Fruit fly (Drosophila melanogaster) whole organism, embryonic: ENCODE measurements around the gene tra.

Source experiments
- Asciz ChIP-seq: fragments of 200-800 bp; sonication (Bioruptor generic); optimal IDR thresholded peaks from 2 replicates; lab custom pipeline; 2017; ENCODE audit warnings: missing biosample characterization, mild to moderate bottlenecking, missing genetic modification characterization, missing genetic modification reagents
- C15 ChIP-seq: fragments of 200-800 bp; sonication (Bioruptor generic); IDR thresholded peaks from 3 replicates; pipeline ENCODE4 v1.3.6; 2022; ENCODE audit warnings: missing biosample characterization, missing genetic modification characterization
- CG11456 ChIP-seq: fragments of 200-800 bp; sonication (Bioruptor generic); IDR thresholded peaks from 3 replicates; pipeline ENCODE4 v1.3.6; 2022; ENCODE audit warnings: missing biosample characterization, missing genetic modification characterization
- CG11560 ChIP-seq: fragments of 200-800 bp; sonication (Bioruptor generic); IDR thresholded peaks from 3 replicates; pipeline ENCODE4 v1.3.6; 2022; ENCODE audit warnings: missing biosample characterization, missing genetic modification characterization
- CG12155 ChIP-seq: fragments of 200-800 bp; sonication (Bioruptor generic); optimal IDR thresholded peaks from 3 replicates; lab custom pipeline; 2016; ENCODE audit warnings: missing biosample characterization, missing genetic modification characterization
- CG13624 ChIP-seq: fragments of 200-800 bp; sonication (Bioruptor generic); optimal IDR thresholded peaks from 2 replicates; lab custom pipeline; 2016; ENCODE audit warnings: missing biosample characterization, missing genetic modification characterization
- CG17568 ChIP-seq: fragments of 200-800 bp; sonication (Bioruptor generic); optimal IDR thresholded peaks from 2 replicates; lab custom pipeline; 2018; ENCODE audit warnings: missing biosample characterization, mild to moderate bottlenecking, missing genetic modification characterization, moderate library complexity
- CG17829 ChIP-seq: fragments of 200-800 bp; optimal IDR thresholded peaks from 2 replicates; lab custom pipeline; 2019; ENCODE audit warnings: missing biosample characterization, mild to moderate bottlenecking, missing genetic modification characterization, moderate library complexity
- CG4404 ChIP-seq: fragments of 200-800 bp; sonication (Bioruptor generic); IDR thresholded peaks from 2 replicates; pipeline ENCODE4 v1.3.6; 2022; ENCODE audit warnings: missing biosample characterization, missing genetic modification characterization
- CG6689 ChIP-seq: fragments of 200-800 bp; sonication (Bioruptor generic); IDR thresholded peaks from 2 replicates; pipeline ENCODE4 v1.3.6; 2022; ENCODE audit warnings: missing biosample characterization, missing genetic modification characterization
- CG7963 ChIP-seq: fragments of 200-800 bp; sonication (Bioruptor generic); IDR thresholded peaks from 3 replicates; pipeline ENCODE4 v1.3.6; 2022; ENCODE audit warnings: missing biosample characterization, missing genetic modification characterization; ENCODE audit not compliant: partially characterized antibody
- CG9817 ChIP-seq: fragments of 200-800 bp; sonication (Bioruptor generic); optimal IDR thresholded peaks from 2 replicates; lab custom pipeline; 2018; ENCODE audit warnings: missing biosample characterization, mild to moderate bottlenecking, missing genetic modification characterization, moderate library complexity
- CG9932 ChIP-seq: fragments of 200-800 bp; sonication (Bioruptor generic); IDR thresholded peaks from 2 replicates; pipeline ENCODE4 v1.3.6; 2022; ENCODE audit warnings: missing biosample characterization, missing genetic modification characterization
- CkIIα-i1 ChIP-seq: fragments of 200-800 bp; sonication (Bioruptor generic); IDR thresholded peaks from 2 replicates; pipeline ENCODE4 v1.3.6; 2022; ENCODE audit warnings: missing biosample characterization, missing genetic modification characterization
- ERR ChIP-seq: fragments of 200-800 bp; sonication (Bioruptor generic); optimal IDR thresholded peaks from 2 replicates; lab custom pipeline; 2016; ENCODE audit warnings: missing biosample characterization, missing genetic modification characterization
- Eip74EF ChIP-seq, 2 experiments: fragments of 200-800 bp in 1 of 2; fragments of >200 bp in 1 of 2; sonication (Bioruptor generic) in 1 of 2; optimal IDR thresholded peaks; 2 replicates each; lab custom pipeline; 2017 to 2019; ENCODE audit warnings: missing biosample characterization in 2 of 2, missing genetic modification characterization in 2 of 2, mild to moderate bottlenecking in 1 of 2, moderate library complexity in 1 of 2
- Fer1 ChIP-seq: fragments of 200-800 bp; sonication (Bioruptor generic); optimal IDR thresholded peaks from 2 replicates; lab custom pipeline; 2017; ENCODE audit warnings: missing biosample characterization, mild to moderate bottlenecking, missing genetic modification characterization
- HLHmδ ChIP-seq: fragments of 200-800 bp; sonication (Bioruptor generic); optimal IDR thresholded peaks from 2 replicates; lab custom pipeline; 2018; ENCODE audit warnings: missing biosample characterization, mild to moderate bottlenecking, missing genetic modification characterization, moderate library complexity
- Hmr ChIP-seq: fragments of 200-800 bp; sonication (Bioruptor generic); optimal IDR thresholded peaks from 3 replicates; lab custom pipeline; 2017; ENCODE audit warnings: mild to moderate bottlenecking, missing biosample characterization, missing genetic modification reagents, missing genetic modification characterization
- Hr39 ChIP-seq: fragments of >200 bp; optimal IDR thresholded peaks from 2 replicates; lab custom pipeline; 2017
- Kr ChIP-seq: fragments of 200-800 bp; sonication (Bioruptor generic); optimal IDR thresholded peaks from 2 replicates; lab custom pipeline; 2017; ENCODE audit warnings: missing biosample characterization, mild to moderate bottlenecking, missing genetic modification characterization
- NK7.1 ChIP-seq: fragments of 200-800 bp; sonication (Bioruptor generic); optimal IDR thresholded peaks from 3 replicates; lab custom pipeline; 2016; ENCODE audit warnings: missing biosample characterization, missing genetic modification characterization
- Opbp ChIP-seq: fragments of 200-800 bp; sonication (Bioruptor generic); IDR thresholded peaks from 3 replicates; pipeline ENCODE4 v1.3.6; 2022; ENCODE audit warnings: missing biosample characterization, missing genetic modification characterization; ENCODE audit not compliant: partially characterized antibody
- PHDP ChIP-seq: fragments of 200-800 bp; sonication (Bioruptor generic); optimal IDR thresholded peaks from 3 replicates; lab custom pipeline; 2018; ENCODE audit warnings: missing biosample characterization, mild to moderate bottlenecking, missing genetic modification characterization, moderate library complexity
- Scr ChIP-seq: fragments of 200-800 bp; sonication (Bioruptor generic); IDR thresholded peaks from 2 replicates; pipeline ENCODE4 v1.3.6; 2022; ENCODE audit warnings: missing biosample characterization, missing genetic modification characterization; ENCODE audit not compliant: partially characterized antibody
- Sry-δ ChIP-seq: fragments of 200-800 bp; sonication (Bioruptor generic); optimal IDR thresholded peaks from 2 replicates; lab custom pipeline; 2016; ENCODE audit warnings: missing biosample characterization, missing genetic modification characterization
- Stat92E ChIP-seq, 3 experiments: fragments of >200 bp in 2 of 3; fragments of 200-800 bp in 1 of 3; sonication (Bioruptor generic) in 1 of 3; optimal IDR thresholded peaks; 2 replicates each; lab custom pipeline; 2017 to 2019; ENCODE audit warnings: missing biosample characterization in 3 of 3, missing genetic modification characterization in 3 of 3, mild to moderate bottlenecking in 1 of 3, moderate library complexity in 1 of 3
- Usf ChIP-seq: fragments of 200-800 bp; sonication (Bioruptor generic); optimal IDR thresholded peaks from 2 replicates; lab custom pipeline; 2017; ENCODE audit warnings: missing genotype, missing biosample characterization, missing genetic modification characterization
- bigmax ChIP-seq: fragments of 200-800 bp; sonication (Bioruptor generic); optimal IDR thresholded peaks from 2 replicates; lab custom pipeline; 2018; ENCODE audit warnings: missing biosample characterization, mild to moderate bottlenecking, missing genetic modification characterization
- da ChIP-seq: fragments of 200-800 bp; sonication (Bioruptor generic); optimal IDR thresholded peaks from 2 replicates; lab custom pipeline; 2016; ENCODE audit warnings: missing biosample characterization, missing genetic modification characterization
- fu2 ChIP-seq: fragments of 200-800 bp; sonication (Bioruptor generic); optimal IDR thresholded peaks from 2 replicates; lab custom pipeline; 2016; ENCODE audit warnings: missing biosample characterization, missing genetic modification characterization
- gcm2 ChIP-seq: fragments of 200-800 bp; sonication (Bioruptor generic); optimal IDR thresholded peaks from 2 replicates; lab custom pipeline; 2016; ENCODE audit warnings: missing biosample characterization, missing genetic modification characterization
- inv ChIP-seq: fragments of 200-800 bp; sonication (Bioruptor generic); IDR thresholded peaks from 2 replicates; pipeline ENCODE4 v1.3.6; 2022; ENCODE audit warnings: missing biosample characterization, missing genetic modification characterization; ENCODE audit not compliant: partially characterized antibody
- knrl ChIP-seq: fragments of 200-800 bp; sonication (Bioruptor generic); IDR thresholded peaks from 3 replicates; pipeline ENCODE4 v1.3.6; 2022; ENCODE audit warnings: missing biosample characterization, missing genetic modification characterization; ENCODE audit not compliant: partially characterized antibody
- lbe ChIP-seq: fragments of 200-800 bp; sonication (Bioruptor generic); optimal IDR thresholded peaks from 2 replicates; lab custom pipeline; 2016; ENCODE audit warnings: missing biosample characterization, mild to moderate bottlenecking, missing genetic modification characterization
- nerfin-1 ChIP-seq: fragments of 200-800 bp; sonication (Bioruptor generic); optimal IDR thresholded peaks from 3 replicates; lab custom pipeline; 2019; ENCODE audit warnings: missing biosample characterization, mild to moderate bottlenecking, missing genetic modification characterization, moderate library complexity
- salm ChIP-seq: fragments of 200-800 bp; sonication (Bioruptor generic); optimal IDR thresholded peaks from 2 replicates; lab custom pipeline; 2018; ENCODE audit warnings: missing biosample characterization, mild to moderate bottlenecking, missing genetic modification characterization
- sim ChIP-seq: fragments of 200-800 bp; sonication (Bioruptor generic); IDR thresholded peaks from 2 replicates; pipeline ENCODE4 v1.3.6; 2022; ENCODE audit warnings: missing biosample characterization, missing genetic modification characterization
- stwl ChIP-seq: fragments of 200-800 bp; sonication (Bioruptor generic); optimal IDR thresholded peaks from 3 replicates; lab custom pipeline; 2018; ENCODE audit warnings: missing biosample characterization, mild to moderate bottlenecking, missing genetic modification characterization, moderate library complexity
- twi ChIP-seq: fragments of 200-800 bp; optimal IDR thresholded peaks from 2 replicates; lab custom pipeline; 2019; ENCODE audit warnings: missing biosample characterization, mild to moderate bottlenecking, missing genetic modification characterization, moderate library complexity
- vvl ChIP-seq: fragments of 200-800 bp; sonication (Bioruptor generic); IDR thresholded peaks from 2 replicates; pipeline ENCODE4 v1.3.6; 2022; ENCODE audit warnings: missing biosample characterization, missing genetic modification characterization
- zfh2 ChIP-seq: fragments of 200-800 bp; sonication (Bioruptor generic); optimal IDR thresholded peaks from 2 replicates; lab custom pipeline; 2016; ENCODE audit warnings: missing biosample characterization, missing genetic modification characterization

The tra gene

dm6 chr3L:16582678-16583315 lies 8.1 kb downstream of the tra start, which contains the start of gene Rpn12 (continued):
- peak; percentile 42 for TF ChIP-seq CG17829 (tag; lab: Kevin White, UChicago)
- TF ChIP-seq CG4404 (GFP tag; lab: Robert Waterston, UW): no peak
- TF ChIP-seq ERR: no peak
- no peak for TF ChIP-seq CG11560
- peak; percentile 85 for TF ChIP-seq Scr
- TF ChIP-seq lbe: peak; percentile 27
- peak; percentile 29 for TF ChIP-seq zfh2 (GFP tag; lab: Kevin White, UChicago)
- TF ChIP-seq bigmax (GFP tag; lab: Kevin White, UChicago): no peak
- no peak for TF ChIP-seq CG17568 (GFP tag; lab: Kevin White, UChicago)
- TF ChIP-seq CG6689 (GFP tag; lab: Robert Waterston, UW): 0 out of 2 replicates have a peak, but pooled peaks have one; percentile 16
- TF ChIP-seq fu2 (GFP tag; lab: Kevin White, UChicago): peak; percentile 24
- no peak for TF ChIP-seq Asciz (GFP tag; lab: Kevin White, UChicago)
- peak; percentile 70 for TF ChIP-seq stwl (tag; lab: Kevin White, UChicago)
- peak; percentile 36 for TF ChIP-seq PHDP (tag; lab: Kevin White, UChicago)
- TF ChIP-seq nerfin-1: peak; percentile 29
- no peak for TF ChIP-seq salm (tag; lab: Kevin White, UChicago)
- TF ChIP-seq twi (tag; lab: Kevin White, UChicago): no peak
- peak; percentile 51 for TF ChIP-seq inv (GFP tag; lab: Robert Waterston, UW)
- no peak for TF ChIP-seq NK7.1 (GFP tag; lab: Kevin White, UChicago)
- peak; percentile 8 for TF ChIP-seq Hmr (GFP tag; lab: Kevin White, UChicago)
- TF ChIP-seq C15: no peak
- TF ChIP-seq CG13624: peak; percentile 43
- TF ChIP-seq Kr (GFP tag; lab: Kevin White, UChicago): no peak
- no peak for TF ChIP-seq da
- no peak for TF ChIP-seq sim (GFP tag; lab: Robert Waterston, UW)
- TF ChIP-seq Opbp (GFP tag; lab: Robert Waterston, UW): peak; percentile 78; the same call in 2 of the 3 replicates
- peak; percentile 75; the same call in 2 of the 3 replicates for TF ChIP-seq knrl (GFP tag; lab: Robert Waterston, UW)
- TF ChIP-seq Hr39 (lab: Kevin White, UChicago): no peak
- TF ChIP-seq Usf (GFP tag; lab: Kevin White, UChicago): no peak
- TF ChIP-seq CG12155 (GFP tag; lab: Kevin White, UChicago): peak; percentile 22
- no peak for TF ChIP-seq Stat92E (GFP tag; optimal IDR thresholded peaks at IDR 0.05; lab: Kevin White, UChicago)
- TF ChIP-seq CG7963 (GFP tag; lab: Robert Waterston, UW): peak; percentile 74; the same call in 2 of the 3 replicates
- TF ChIP-seq Sry-δ (GFP tag; lab: Kevin White, UChicago): peak; percentile 90
- no peak for TF ChIP-seq gcm2 (GFP tag; lab: Kevin White, UChicago)
- TF ChIP-seq CG9817 (tag; lab: Kevin White, UChicago): peak; percentile 40
- TF ChIP-seq CkIIα-i1: no peak
- TF ChIP-seq HLHmδ (GFP tag; lab: Kevin White, UChicago): no peak
- TF ChIP-seq vvl (GFP tag; lab: Robert Waterston, UW): peak; percentile 68
- TF ChIP-seq Eip74EF (GFP tag; optimal IDR thresholded peaks at IDR 0.05; lab: Kevin White, UChicago): no peak
- TF ChIP-seq CG9932 (GFP tag; lab: Robert Waterston, UW): peak; percentile 53; the same call in 1 of the 2 replicates
- peak; percentile 56 for TF ChIP-seq Fer1
- no peak; the same call in 2 of the 3 replicates for TF ChIP-seq CG11456 (GFP tag; lab: Robert Waterston, UW)
